Worm (Caenorhabditis elegans): Measurements from ENCODE around the gene algn-3.
A peak's percentile ranks its signal among the peaks of the same experiment; 100 is the strongest.

Gene algn-3

ce11 chrII:14155259-14156023, 22.8 kb upstream of the algn-3 start, which contains the start of the genes rpl-43 and xrn-2 (continued):
- TF ChIP-seq nhr-120 (GFP tag; IDR thresholded peaks at IDR 0.05) (0 out of 2 replicates have a peak, but pooled peaks have one; percentile 76), F23B12.7 (tag; optimal IDR thresholded peaks at IDR 0.05; ENCODE audit: insufficient read depth) (no peak), nhr-80 (tag; optimal IDR thresholded peaks at IDR 0.05) (no peak), tbx-9 (tag; optimal IDR thresholded peaks at IDR 0.05; ENCODE audit: borderline replicate concordance) (peak; percentile 17), sptf-2 (GFP tag; optimal IDR thresholded peaks at IDR 0.05) (no peak), atf-7 (tag; optimal IDR thresholded peaks at IDR 0.05) (peak; percentile 72), lin-54 (GFP tag; optimal IDR thresholded peaks at IDR 0.05) (peak; percentile 77), lin-26 (GFP tag; IDR thresholded peaks at IDR 0.05) (peak; percentile 77; the same call in 1 of the 2 replicates), hsf-1 (GFP tag; IDR thresholded peaks at IDR 0.05) (peak; percentile 87), ztf-22 (GFP tag; optimal IDR thresholded peaks at IDR 0.05) (no peak), ets-4 (GFP tag; optimal IDR thresholded peaks at IDR 0.05) (no peak), F22D6.2 (tag; optimal IDR thresholded peaks at IDR 0.05) (no peak), ztf-18 (tag; optimal IDR thresholded peaks at IDR 0.05) (peak; percentile 36), him-1 (tag; optimal IDR thresholded peaks at IDR 0.05) (peak; percentile 37), Y56A3A.18 (GFP tag; IDR thresholded peaks at IDR 0.05) (peak; percentile 79), aptf-2 (GFP tag; conservative IDR thresholded peaks at IDR 0.05) (no peak), B0336.3 (GFP tag; IDR thresholded peaks at IDR 0.05) (peak; percentile 95), Y67H2A.10 (GFP tag; conservative IDR thresholded peaks at IDR 0.05) (no peak), nfya-2 (GFP tag; IDR thresholded peaks at IDR 0.05) (peak; percentile 86; the same call in 1 of the 2 replicates), nhr-179 (tag; optimal IDR thresholded peaks at IDR 0.05) (no peak), K12H6.12 (tag; optimal IDR thresholded peaks at IDR 0.05) (no peak), rcor-1 (GFP tag; IDR thresholded peaks at IDR 0.05) (peak; percentile 72), tbp1 (GFP tag; optimal IDR thresholded peaks at IDR 0.05) (peak; percentile 58), aptf-3 (GFP tag; IDR thresholded peaks at IDR 0.05) (peak; percentile 83; the same call in 1 of the 2 replicates), let-607 (tag; optimal IDR thresholded peaks at IDR 0.05) (no peak), lag-1 (GFP tag; IDR thresholded peaks at IDR 0.05) (no peak), F39B2.1 (GFP tag; IDR thresholded peaks at IDR 0.05) (peak; percentile 92), nfya-1 (tag; optimal IDR thresholded peaks at IDR 0.05; ENCODE audit: borderline replicate concordance, insufficient read depth) (no peak), K11D2.4 (GFP tag; IDR thresholded peaks at IDR 0.05) (no peak), B0035.1 (tag; optimal IDR thresholded peaks at IDR 0.05) (no peak), chd-7 (tag; optimal IDR thresholded peaks at IDR 0.05) (peak; percentile 82), cebp-1 (GFP tag; IDR thresholded peaks at IDR 0.05) (0 out of 2 replicates have a peak, but pooled peaks have one; percentile 41), cebp-1 (tag; optimal IDR thresholded peaks at IDR 0.05) (peak; percentile 28), mcd-1 (GFP tag; IDR thresholded peaks at IDR 0.05) (peak; percentile 75), bed-2 (GFP tag; IDR thresholded peaks at IDR 0.05) (no peak), tlf-1 (GFP tag; optimal IDR thresholded peaks at IDR 0.05) (peak; percentile 72), dpl-1 (GFP tag; optimal IDR thresholded peaks at IDR 0.05) (no peak), ztf-25 (GFP tag; IDR thresholded peaks at IDR 0.05) (0 out of 2 replicates have a peak, but pooled peaks have one; percentile 45), xnd-1 (tag; optimal IDR thresholded peaks at IDR 0.05) (peak; percentile 58), somi-1 (GFP tag; optimal IDR thresholded peaks at IDR 0.05) (no peak), ceh-40 (GFP tag; IDR thresholded peaks at IDR 0.05) (0 out of 2 replicates have a peak, but pooled peaks have one; percentile 2), F33H1.4 (GFP tag; IDR thresholded peaks at IDR 0.05) (peak; percentile 38), sea-2 (GFP tag; IDR thresholded peaks at IDR 0.05) (no peak), ceh-91 (GFP tag; IDR thresholded peaks at IDR 0.05) (no peak), nhr-27 (tag; optimal IDR thresholded peaks at IDR 0.05) (no peak), F37B4.10 (GFP tag; IDR thresholded peaks at IDR 0.05) (0 out of 2 replicates have a peak, but pooled peaks have one; percentile 84), ccch-3 (GFP tag; optimal IDR thresholded peaks at IDR 0.05) (no peak)

Measured in whole organism, young adult.